Worm (Caenorhabditis elegans) whole organism, L1 larva: ENCODE measurements around the gene spp-24.

Source experiments
- efl-1 ChIP-seq, 4 experiments: fragments of 150-350 bp; optimal IDR thresholded peaks in 3 of 4; peaks in 1 of 4; 1 replicate in 1 of 4; 2 replicates in 3 of 4; lab custom pipeline; 2014; ENCODE audit warnings: missing biosample characterization in 2 of 4, missing genetic modification characterization in 2 of 4, missing genetic modification reagents in 2 of 4
- grh-1 ChIP-seq: fragments of 200-800 bp; sonication (Bioruptor generic); IDR thresholded peaks from 2 replicates; pipeline ENCODE4 v1.3.6; 2022; ENCODE audit warnings: missing genetic modification reagents, missing genetic modification characterization, missing compliant biosample characterization
- mdl-1 ChIP-seq, 2 experiments: fragments of 150-350 bp; optimal IDR thresholded peaks; 2 replicates each; lab custom pipeline; 2014 to 2017; ENCODE audit warnings: missing biosample characterization in 2 of 2, missing genetic modification characterization in 2 of 2, inconsistent platforms in 1 of 2
- snpc-4 ChIP-seq: fragments of 150-350 bp; optimal IDR thresholded peaks from 2 replicates; lab custom pipeline; 2014; ENCODE audit warnings: missing biosample characterization, missing genetic modification characterization
- ztf-11 ChIP-seq, 2 experiments: sonication (generic microtip); optimal IDR thresholded peaks; 2 replicates each; lab custom pipeline; 2016 to 2017; ENCODE audit warnings: missing genetic modification characterization in 2 of 2, missing biosample characterization in 1 of 2, missing compliant biosample characterization in 1 of 2

DNA sequence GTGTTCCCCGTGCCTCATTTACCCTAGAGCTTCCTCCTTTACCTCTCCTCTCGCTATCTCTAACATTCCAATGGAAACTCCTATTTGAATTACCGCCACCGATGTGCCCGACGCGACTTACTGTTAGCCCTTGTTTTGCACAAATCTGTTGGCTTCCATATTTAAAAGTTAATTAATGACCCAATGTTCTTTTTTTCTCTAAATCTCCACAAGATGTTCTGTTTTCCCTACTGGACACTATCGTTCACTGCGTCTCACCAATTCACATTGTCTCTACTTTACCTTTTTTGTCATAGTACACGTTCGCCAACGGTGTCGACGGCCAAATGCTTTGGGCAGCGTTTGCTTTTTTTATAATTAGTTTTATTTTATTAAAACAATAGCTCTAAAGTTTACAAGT is 38.8 kb downstream of the spp-24 start:
- TF ChIP-seq efl-1 (optimal IDR thresholded peaks at IDR 0.05; lab: Kevin White, UChicago) = peak in 1 of 2 experiments; percentile 0
- peak in 1 of 2 experiments; percentile 29 for TF ChIP-seq efl-1 (GFP tag; optimal IDR thresholded peaks at IDR 0.05 in 1 of 2; lab: Kevin White, UChicago)
- no peak for TF ChIP-seq grh-1
- TF ChIP-seq snpc-4 (tag; lab: Kevin White, UChicago) = no peak
- TF ChIP-seq ztf-11 (tag; optimal IDR thresholded peaks at IDR 0.05; lab: Kevin White, UChicago) = no peak
- no peak for TF ChIP-seq mdl-1 (tag; optimal IDR thresholded peaks at IDR 0.05; lab: Kevin White, UChicago)
